Worm (Caenorhabditis elegans): Measurements from ENCODE around the gene T03F6.3.

- TF ChIP-seq nhr-6 (tag; optimal IDR thresholded peaks at IDR 0.05): no peak
- no peak for TF ChIP-seq sma-9 (GFP tag; optimal IDR thresholded peaks at IDR 0.05)
- no peak for TF ChIP-seq sma-9 (tag; optimal IDR thresholded peaks at IDR 0.05)
- TF ChIP-seq lin-39 (tag; optimal IDR thresholded peaks at IDR 0.05): no peak
- no peak for TF ChIP-seq unc-55 (GFP tag; optimal IDR thresholded peaks at IDR 0.05)
- no peak for TF ChIP-seq mab-5 (tag; optimal IDR thresholded peaks at IDR 0.05)
- TF ChIP-seq unc-62 (GFP tag; optimal IDR thresholded peaks at IDR 0.05): no peak
- TF ChIP-seq ama-1 (optimal IDR thresholded peaks at IDR 0.05): no peak
- TF ChIP-seq nhr-21 (tag; optimal IDR thresholded peaks at IDR 0.05): no peak
Measured at ce11 chrIII:13409498-13409897, 20.3 kb downstream of the T03F6.3 start, which contains the start of gene myo-6.
